Worm (Caenorhabditis elegans) whole organism, young adult: ENCODE measurements around the gene T23B7.2.
"Not testable (repeated sequence)": the region's sequence is repeated elsewhere in the genome, so short reads cannot be mapped to it uniquely, and the experiment has no call there.

ENCODE experiments used
- B0336.3 ChIP-seq: fragments of 200-800 bp; sonication (Bioruptor generic); IDR thresholded peaks from 2 replicates; pipeline ENCODE4 v1.3.6; 2022; ENCODE audit warnings: missing genetic modification characterization, missing compliant biosample characterization
- F10E7.11 ChIP-seq: sonication (generic microtip); optimal IDR thresholded peaks from 2 replicates; lab custom pipeline; 2017; ENCODE audit warnings: mild to moderate bottlenecking, missing genetic modification characterization, moderate library complexity, missing compliant biosample characterization
- F52B5.7 ChIP-seq: sonication (generic microtip); optimal IDR thresholded peaks from 2 replicates; lab custom pipeline; 2016; ENCODE audit warnings: mild to moderate bottlenecking, missing genetic modification characterization, missing compliant biosample characterization
- F57C9.4 ChIP-seq: sonication (generic microtip); optimal IDR thresholded peaks from 2 replicates; lab custom pipeline; 2017; ENCODE audit warnings: mild to moderate bottlenecking, missing genetic modification characterization, missing compliant biosample characterization
- Y53G8AR.9 ChIP-seq: fragments of 200-800 bp; sonication (Bioruptor generic); conservative IDR thresholded peaks from 2 replicates; pipeline ENCODE4 v1.3.6; 2022; ENCODE audit warnings: missing genetic modification reagents, missing genetic modification characterization, missing compliant biosample characterization
- Y56A3A.18 ChIP-seq: fragments of 200-800 bp; sonication (Bioruptor generic); IDR thresholded peaks from 2 replicates; pipeline ENCODE4 v1.3.6; 2022; ENCODE audit warnings: missing genetic modification reagents, missing genetic modification characterization, missing compliant biosample characterization
- ZK185.1 ChIP-seq: sonication (generic microtip); optimal IDR thresholded peaks from 2 replicates; lab custom pipeline; 2016; ENCODE audit warnings: mild to moderate bottlenecking, missing genetic modification characterization, missing compliant biosample characterization; ENCODE audit not compliant: poor library complexity, severe bottlenecking
- ama-1 ChIP-seq, 3 experiments: fragments of 150-350 bp in 1 of 3; sonication (generic microtip) in 2 of 3; optimal IDR thresholded peaks; 2 replicates each; lab custom pipeline; 2014 to 2018; ENCODE audit warnings: missing biosample characterization in 2 of 3, missing genetic modification characterization in 2 of 3, missing genetic modification reagents in 2 of 3
- attf-6 ChIP-seq: fragments of 200-800 bp; sonication (Bioruptor generic); IDR thresholded peaks from 2 replicates; pipeline ENCODE4 v1.3.6; 2022; ENCODE audit warnings: missing genetic modification reagents, missing genetic modification characterization, missing compliant biosample characterization
- cebp-1 ChIP-seq, 2 experiments: fragments of 200-800 bp in 1 of 2; sonication (Bioruptor generic) in 1 of 2; sonication (generic microtip) in 1 of 2; IDR thresholded peaks in 1 of 2; optimal IDR thresholded peaks in 1 of 2; 2 replicates each; pipeline versions ENCODE4 v1.3.6 to Lab custom; 2017 to 2022; ENCODE audit warnings: missing compliant biosample characterization in 2 of 2, missing genetic modification characterization in 2 of 2, mild to moderate bottlenecking in 1 of 2, missing genetic modification reagents in 1 of 2, moderate library complexity in 1 of 2
- cebp-2 ChIP-seq: fragments of 200-800 bp; sonication (Bioruptor generic); IDR thresholded peaks from 2 replicates; pipeline ENCODE4 v1.3.6; 2022; ENCODE audit warnings: missing genetic modification characterization, missing compliant biosample characterization
- ceh-40 ChIP-seq: fragments of 200-800 bp; sonication (Bioruptor generic); IDR thresholded peaks from 2 replicates; pipeline ENCODE4 v1.3.6; 2022; ENCODE audit warnings: missing genetic modification characterization, missing compliant biosample characterization
- ceh-79 ChIP-seq: sonication (generic microtip); optimal IDR thresholded peaks from 2 replicates; lab custom pipeline; 2017; ENCODE audit warnings: mild to moderate bottlenecking, missing genetic modification characterization, missing compliant biosample characterization
- chd-7 ChIP-seq: sonication (generic microtip); optimal IDR thresholded peaks from 2 replicates; lab custom pipeline; 2016; ENCODE audit warnings: mild to moderate bottlenecking, missing genetic modification characterization, moderate library complexity, missing compliant biosample characterization
- dox-1 ChIP-seq: fragments of 200-800 bp; sonication (Bioruptor generic); IDR thresholded peaks from 2 replicates; pipeline ENCODE4 v1.3.6; 2022; ENCODE audit warnings: missing genetic modification reagents, missing genetic modification characterization, missing compliant biosample characterization
- dpff-1 ChIP-seq: sonication (generic microtip); optimal IDR thresholded peaks from 2 replicates; lab custom pipeline; 2017; ENCODE audit warnings: mild to moderate bottlenecking, missing genetic modification characterization, missing compliant biosample characterization
- egl-44 ChIP-seq: fragments of 200-800 bp; sonication (Bioruptor generic); IDR thresholded peaks from 2 replicates; pipeline ENCODE4 v1.3.6; 2022; ENCODE audit warnings: missing genetic modification reagents, missing genetic modification characterization, missing compliant biosample characterization
- ekl-4 ChIP-seq: fragments of 200-800 bp; sonication (Bioruptor generic); IDR thresholded peaks from 2 replicates; pipeline ENCODE4 v1.3.6; 2022; ENCODE audit warnings: missing genetic modification reagents, missing genetic modification characterization, missing compliant biosample characterization
- gei-17 ChIP-seq: fragments of 200-800 bp; sonication (Bioruptor generic); optimal IDR thresholded peaks from 2 replicates; lab custom pipeline; 2018; ENCODE audit warnings: mild to moderate bottlenecking, missing genetic modification characterization, missing compliant biosample characterization
- hmg-1.2 ChIP-seq: fragments of 200-800 bp; sonication (Bioruptor generic); IDR thresholded peaks from 2 replicates; pipeline ENCODE4 v1.3.6; 2022; ENCODE audit warnings: missing genetic modification reagents, missing genetic modification characterization, missing compliant biosample characterization
- let-526 ChIP-seq: fragments of 200-800 bp; sonication (Bioruptor generic); IDR thresholded peaks from 2 replicates; pipeline ENCODE4 v1.3.6; 2022; ENCODE audit warnings: missing genetic modification reagents, missing genetic modification characterization, missing compliant biosample characterization
- let-607 ChIP-seq, 2 experiments: fragments of 200-800 bp in 1 of 2; sonication (Bioruptor generic) in 1 of 2; sonication (generic microtip) in 1 of 2; optimal IDR thresholded peaks; 2 replicates each; lab custom pipeline; 2016 to 2018; ENCODE audit warnings: mild to moderate bottlenecking in 2 of 2, missing compliant biosample characterization in 2 of 2, missing genetic modification characterization in 2 of 2, moderate library complexity in 2 of 2, missing genotype in 1 of 2
- lin-26 ChIP-seq: fragments of 200-800 bp; sonication (Bioruptor generic); IDR thresholded peaks from 2 replicates; pipeline ENCODE4 v1.3.6; 2022; ENCODE audit warnings: missing genetic modification reagents, missing genetic modification characterization, missing compliant biosample characterization
- lin-35 ChIP-seq, 3 experiments: fragments of 150-350 bp in 2 of 3; sonication (generic microtip) in 1 of 3; optimal IDR thresholded peaks; 2 replicates each; lab custom pipeline; 2014 to 2018; ENCODE audit warnings: missing biosample characterization in 3 of 3, missing genetic modification characterization in 3 of 3, missing genetic modification reagents in 3 of 3
- lin-40 ChIP-seq: sonication (generic microtip); optimal IDR thresholded peaks from 2 replicates; lab custom pipeline; 2016; ENCODE audit warnings: missing genetic modification characterization, mild to moderate bottlenecking, missing compliant biosample characterization, missing genotype, missing genetic modification reagents
- lin-54 ChIP-seq: fragments of 200-800 bp; sonication (Bioruptor generic); optimal IDR thresholded peaks from 2 replicates; lab custom pipeline; 2018; ENCODE audit warnings: mild to moderate bottlenecking, missing genetic modification characterization, missing compliant biosample characterization
- lsl-1 ChIP-seq: fragments of 200-800 bp; sonication (Bioruptor generic); optimal IDR thresholded peaks from 2 replicates; lab custom pipeline; 2018; ENCODE audit warnings: mild to moderate bottlenecking, missing genetic modification characterization, moderate library complexity, missing compliant biosample characterization
- madf-10 ChIP-seq: sonication (generic microtip); optimal IDR thresholded peaks from 2 replicates; lab custom pipeline; 2016; ENCODE audit warnings: mild to moderate bottlenecking, missing genetic modification characterization, missing compliant biosample characterization
- madf-6 ChIP-seq: fragments of 200-800 bp; sonication (Bioruptor generic); IDR thresholded peaks from 2 replicates; pipeline ENCODE4 v1.3.6; 2022; ENCODE audit warnings: missing genetic modification reagents, missing genetic modification characterization, missing compliant biosample characterization
- mcd-1 ChIP-seq: fragments of 200-800 bp; sonication (Bioruptor generic); IDR thresholded peaks from 2 replicates; pipeline ENCODE4 v1.3.6; 2022; ENCODE audit warnings: missing genetic modification reagents, missing genetic modification characterization, missing compliant biosample characterization
- nfya-1 ChIP-seq: sonication (generic microtip); optimal IDR thresholded peaks from 2 replicates; lab custom pipeline; 2017; ENCODE audit warnings: antibody characterized with exemption, missing compliant biosample characterization, missing genetic modification characterization, borderline replicate concordance; ENCODE audit not compliant: insufficient read depth
- nhr-120 ChIP-seq: fragments of 200-800 bp; sonication (Bioruptor generic); IDR thresholded peaks from 2 replicates; pipeline ENCODE4 v1.3.6; 2022; ENCODE audit warnings: missing genetic modification characterization, missing compliant biosample characterization
- nhr-90 ChIP-seq: sonication (generic microtip); optimal IDR thresholded peaks from 2 replicates; lab custom pipeline; 2016; ENCODE audit warnings: missing genotype, mild to moderate bottlenecking, missing genetic modification characterization, missing compliant biosample characterization
- rcor-1 ChIP-seq: fragments of 200-800 bp; sonication (Bioruptor generic); IDR thresholded peaks from 2 replicates; pipeline ENCODE4 v1.3.6; 2022; ENCODE audit warnings: missing genetic modification reagents, missing genetic modification characterization, missing compliant biosample characterization
- repo-1 ChIP-seq: sonication (generic microtip); optimal IDR thresholded peaks from 2 replicates; lab custom pipeline; 2017; ENCODE audit warnings: mild to moderate bottlenecking, missing genetic modification characterization, missing compliant biosample characterization
- snpc-4 ChIP-seq, 5 experiments: fragments of 150-350 bp in 1 of 5; sonication (generic microtip) in 4 of 5; optimal IDR thresholded peaks; 2 replicates each; lab custom pipeline; 2014 to 2018; ENCODE audit warnings: missing genetic modification characterization in 5 of 5, missing biosample characterization in 3 of 5, antibody characterized with exemption in 2 of 5, mild to moderate bottlenecking in 2 of 5, missing compliant biosample characterization in 2 of 5, missing genotype in 2 of 5, moderate library complexity in 2 of 5, missing genetic modification reagents in 1 of 5
- tbp1 ChIP-seq: fragments of 200-800 bp; sonication (Bioruptor generic); optimal IDR thresholded peaks from 2 replicates; lab custom pipeline; 2018; ENCODE audit warnings: mild to moderate bottlenecking, missing genetic modification characterization, missing compliant biosample characterization
- xnd-1 ChIP-seq: sonication (generic microtip); optimal IDR thresholded peaks from 2 replicates; lab custom pipeline; 2016; ENCODE audit warnings: missing genotype, missing genetic modification reagents, missing genetic modification characterization, missing compliant biosample characterization
- zim-3 ChIP-seq: sonication (generic microtip); optimal IDR thresholded peaks from 2 replicates; lab custom pipeline; 2017; ENCODE audit warnings: mild to moderate bottlenecking, missing genetic modification characterization, moderate library complexity, missing compliant biosample characterization
- ztf-18 ChIP-seq: sonication (generic microtip); optimal IDR thresholded peaks from 2 replicates; lab custom pipeline; 2016; ENCODE audit warnings: missing genotype, mild to moderate bottlenecking, missing genetic modification characterization, missing compliant biosample characterization
- ztf-26 ChIP-seq: sonication (generic microtip); optimal IDR thresholded peaks from 2 replicates; lab custom pipeline; 2017; ENCODE audit warnings: missing genetic modification characterization, missing compliant biosample characterization

The T23B7.2 gene

ce11 chrII:4842143-4842658 lies at the start of gene T23B7.2, which contains the start of gene nspd-4:
TSS of gene T23B7.2 (minus strand) at chrII:4842243.
TSS of gene nspd-4 (plus strand) at chrII:4842608.
- not testable (repeated sequence) for TF ChIP-seq ekl-4 (GFP tag; lab: Robert Waterston, UW); chd-7 (tag; lab: Kevin White, UChicago); ztf-26 (tag; lab: Kevin White, UChicago)
- TF ChIP-seq, all 124 proteins: peak for 0; not testable (repeated sequence) for 124

ce11 chrII:4891012-4891775 lies 49.2 kb upstream of the T23B7.2 start, which contains the start of gene gst-9:
TSS of gene gst-9 (plus strand) at chrII:4891585.
- TF ChIP-seq ztf-18 (no peak), rcor-1 (GFP tag; lab: Robert Waterston, UW) (no peak), ztf-26 (tag; lab: Kevin White, UChicago) (peak; percentile 46), lin-40 (tag; lab: Kevin White, UChicago) (peak; percentile 44), nfya-1 (tag; lab: Kevin White, UChicago) (no peak), chd-7 (tag; lab: Kevin White, UChicago) (peak; percentile 28), ceh-40 (GFP tag; lab: Robert Waterston, UW) (0 out of 2 replicates have a peak, but pooled peaks have one; percentile 13), Y56A3A.18 (peak; percentile 76), let-607 (tag; optimal IDR thresholded peaks at IDR 0.05; lab: Kevin White, UChicago) (no peak), B0336.3 (GFP tag; lab: Robert Waterston, UW) (peak; percentile 69), lsl-1 (GFP tag; lab: Kevin White, UChicago) (peak; percentile 5), madf-10 (tag; lab: Kevin White, UChicago) (peak; percentile 6), repo-1 (peak; percentile 83), ekl-4 (GFP tag; lab: Robert Waterston, UW) (peak; percentile 71; the same call in 1 of the 2 replicates), xnd-1 (tag; lab: Kevin White, UChicago) (no peak), tbp1 (GFP tag; lab: Kevin White, UChicago) (peak; percentile 52), Y53G8AR.9 (GFP tag; lab: Robert Waterston, UW) (peak; percentile 83), egl-44 (GFP tag; lab: Robert Waterston, UW) (no peak), lin-26 (GFP tag; lab: Robert Waterston, UW) (0 out of 2 replicates have a peak, but pooled peaks have one; percentile 50), nhr-90 (tag; lab: Kevin White, UChicago) (peak; percentile 36), F52B5.7 (tag; lab: Kevin White, UChicago) (peak; percentile 51), let-526 (GFP tag; lab: Robert Waterston, UW) (no peak), cebp-1 (GFP tag; IDR thresholded peaks at IDR 0.05; lab: Robert Waterston, UW) (peak; percentile 68), cebp-1 (tag; optimal IDR thresholded peaks at IDR 0.05; lab: Kevin White, UChicago) (peak; percentile 82), lin-54 (peak; percentile 53), ceh-79 (peak; percentile 55), madf-6 (GFP tag; lab: Robert Waterston, UW) (peak; percentile 55; the same call in 1 of the 2 replicates), attf-6 (GFP tag; lab: Robert Waterston, UW) (no peak), snpc-4 (GFP tag; optimal IDR thresholded peaks at IDR 0.05; lab: Kevin White, UChicago) (no peak), snpc-4 (tag; optimal IDR thresholded peaks at IDR 0.05; lab: Kevin White, UChicago) (peak in 2 of 4 experiments; percentile 4 to 16), ZK185.1 (tag; lab: Kevin White, UChicago) (peak; percentile 0), gei-17 (GFP tag; lab: Kevin White, UChicago) (peak; percentile 14), cebp-2 (GFP tag; lab: Robert Waterston, UW) (0 out of 2 replicates have a peak, but pooled peaks have one; percentile 5), ama-1 (optimal IDR thresholded peaks at IDR 0.05; lab: Kevin White, UChicago) (peak; percentile 54), ama-1 (GFP tag; optimal IDR thresholded peaks at IDR 0.05; lab: Kevin White, UChicago) (no peak), dpff-1 (tag; lab: Kevin White, UChicago) (no peak), dox-1 (GFP tag; lab: Robert Waterston, UW) (peak; percentile 55), zim-3 (peak; percentile 11), lin-35 (GFP tag; optimal IDR thresholded peaks at IDR 0.05; lab: Kevin White, UChicago) (peak in 1 of 3 experiments; percentile 49), F10E7.11 (tag; lab: Kevin White, UChicago) (no peak), mcd-1 (peak; percentile 30; the same call in 1 of the 2 replicates), hmg-1.2 (GFP tag; lab: Robert Waterston, UW) (peak; percentile 36), nhr-120 (GFP tag; lab: Robert Waterston, UW) (no peak), F57C9.4 (tag; lab: Kevin White, UChicago) (peak; percentile 44)
